Fruit fly (Drosophila melanogaster) whole organism, embryonic: ENCODE data around the gene Rbfox1.

Source experiments
- Aef1 ChIP-seq: fragments of 200-800 bp; sonication (Bioruptor generic); IDR thresholded peaks from 3 replicates; pipeline ENCODE4 v1.3.6; 2022; ENCODE audit warnings: missing biosample characterization, missing genetic modification characterization
- Atf-2 ChIP-seq: fragments of 200-800 bp; sonication (Bioruptor generic); optimal IDR thresholded peaks from 2 replicates; lab custom pipeline; 2016; ENCODE audit warnings: missing biosample characterization, missing genetic modification characterization
- CG10321 ChIP-seq: fragments of 200-800 bp; sonication (Bioruptor generic); IDR thresholded peaks from 2 replicates; pipeline ENCODE4 v1.3.6; 2022; ENCODE audit warnings: missing biosample characterization, missing genetic modification characterization
- CG11504 ChIP-seq: fragments of 200-800 bp; sonication (Bioruptor generic); optimal IDR thresholded peaks from 3 replicates; lab custom pipeline; 2019; ENCODE audit warnings: missing biosample characterization, mild to moderate bottlenecking, missing genetic modification characterization, moderate library complexity
- CG12104 ChIP-seq: fragments of 200-800 bp; sonication (Bioruptor generic); optimal IDR thresholded peaks from 3 replicates; lab custom pipeline; 2016; ENCODE audit warnings: missing biosample characterization, missing genetic modification characterization
- CG13424 ChIP-seq: fragments of 200-800 bp; sonication (Bioruptor generic); optimal IDR thresholded peaks from 2 replicates; lab custom pipeline; 2019; ENCODE audit warnings: missing biosample characterization, mild to moderate bottlenecking, missing genetic modification characterization, moderate library complexity
- CG13894 ChIP-seq: fragments of 200-800 bp; sonication (Bioruptor generic); optimal IDR thresholded peaks from 3 replicates; lab custom pipeline; 2018; ENCODE audit warnings: missing biosample characterization, mild to moderate bottlenecking, missing genetic modification characterization, moderate library complexity
- CG1647 ChIP-seq: fragments of 200-800 bp; sonication (Bioruptor generic); optimal IDR thresholded peaks from 3 replicates; lab custom pipeline; 2016; ENCODE audit warnings: missing biosample characterization, missing genetic modification characterization
- CG17829 ChIP-seq: fragments of 200-800 bp; optimal IDR thresholded peaks from 2 replicates; lab custom pipeline; 2019; ENCODE audit warnings: missing biosample characterization, mild to moderate bottlenecking, missing genetic modification characterization, moderate library complexity
- CG18599 ChIP-seq: fragments of 200-800 bp; sonication (Bioruptor generic); optimal IDR thresholded peaks from 3 replicates; lab custom pipeline; 2017; ENCODE audit warnings: missing biosample characterization, missing genetic modification characterization, mild to moderate bottlenecking, moderate library complexity, missing genetic modification reagents
- CG2678 ChIP-seq: fragments of 200-800 bp; sonication (Bioruptor generic); optimal IDR thresholded peaks from 3 replicates; lab custom pipeline; 2019; ENCODE audit warnings: missing biosample characterization, mild to moderate bottlenecking, missing genetic modification characterization, moderate library complexity
- CG3281 ChIP-seq: fragments of 200-800 bp; sonication (Bioruptor generic); optimal IDR thresholded peaks from 3 replicates; lab custom pipeline; 2017; ENCODE audit warnings: missing biosample characterization, mild to moderate bottlenecking, missing genetic modification characterization
- CG33213 ChIP-seq: fragments of 200-800 bp; sonication (Bioruptor generic); optimal IDR thresholded peaks from 3 replicates; lab custom pipeline; 2016; ENCODE audit warnings: missing biosample characterization, missing genetic modification characterization
- CG42726 ChIP-seq: fragments of 200-800 bp; sonication (Bioruptor generic); IDR thresholded peaks from 2 replicates; pipeline ENCODE4 v1.3.6; 2022; ENCODE audit warnings: missing biosample characterization, missing genetic modification characterization; ENCODE audit not compliant: partially characterized antibody
- CG6813 ChIP-seq: fragments of 200-800 bp; sonication (Bioruptor generic); optimal IDR thresholded peaks from 2 replicates; lab custom pipeline; 2017; ENCODE audit warnings: missing biosample characterization, missing genetic modification characterization, mild to moderate bottlenecking, moderate library complexity, missing genetic modification reagents
- CG7556 ChIP-seq: fragments of 200-800 bp; sonication (Bioruptor generic); optimal IDR thresholded peaks from 2 replicates; lab custom pipeline; 2017; ENCODE audit warnings: missing biosample characterization, mild to moderate bottlenecking, missing genetic modification characterization
- CG7839 ChIP-seq: fragments of 200-800 bp; sonication (Bioruptor generic); optimal IDR thresholded peaks from 3 replicates; lab custom pipeline; 2018; ENCODE audit warnings: missing biosample characterization, mild to moderate bottlenecking, missing genetic modification characterization, moderate library complexity
- Fer1 ChIP-seq: fragments of 200-800 bp; sonication (Bioruptor generic); optimal IDR thresholded peaks from 2 replicates; lab custom pipeline; 2017; ENCODE audit warnings: missing biosample characterization, mild to moderate bottlenecking, missing genetic modification characterization
- HHEX ChIP-seq: fragments of 200-800 bp; sonication (Bioruptor generic); optimal IDR thresholded peaks from 3 replicates; lab custom pipeline; 2017; ENCODE audit warnings: missing biosample characterization, mild to moderate bottlenecking, missing genetic modification characterization, missing genetic modification reagents
- HLH54F ChIP-seq: fragments of 200-800 bp; sonication (Bioruptor generic); optimal IDR thresholded peaks from 3 replicates; lab custom pipeline; 2016; ENCODE audit warnings: missing biosample characterization, missing genetic modification characterization
- Hr51 ChIP-seq, 2 experiments: fragments of 200-800 bp; sonication (Bioruptor generic); optimal IDR thresholded peaks; 2 replicates in 1 of 2; 3 replicates in 1 of 2; lab custom pipeline; 2016 to 2018; ENCODE audit warnings: missing biosample characterization in 2 of 2, missing genetic modification characterization in 2 of 2, mild to moderate bottlenecking in 1 of 2, moderate library complexity in 1 of 2
- Lhr ChIP-seq: fragments of 200-800 bp; sonication (Bioruptor generic); optimal IDR thresholded peaks from 3 replicates; lab custom pipeline; 2017; ENCODE audit warnings: mild to moderate bottlenecking, missing biosample characterization, missing genetic modification reagents, missing genetic modification characterization
- Meics ChIP-seq: fragments of 200-800 bp; sonication (Bioruptor generic); optimal IDR thresholded peaks from 2 replicates; lab custom pipeline; 2017; ENCODE audit warnings: missing biosample characterization, mild to moderate bottlenecking, missing genetic modification characterization
- PHDP ChIP-seq: fragments of 200-800 bp; sonication (Bioruptor generic); optimal IDR thresholded peaks from 3 replicates; lab custom pipeline; 2018; ENCODE audit warnings: missing biosample characterization, mild to moderate bottlenecking, missing genetic modification characterization, moderate library complexity
- Sox102F ChIP-seq: fragments of 200-800 bp; sonication (Bioruptor generic); optimal IDR thresholded peaks from 2 replicates; lab custom pipeline; 2018; ENCODE audit warnings: missing biosample characterization, mild to moderate bottlenecking, missing genetic modification characterization, moderate library complexity
- cwo ChIP-seq: fragments of 200-800 bp; sonication (Bioruptor generic); optimal IDR thresholded peaks from 3 replicates; lab custom pipeline; 2017; ENCODE audit warnings: missing biosample characterization, missing genetic modification characterization, mild to moderate bottlenecking, moderate library complexity, missing genetic modification reagents
- da ChIP-seq: fragments of 200-800 bp; sonication (Bioruptor generic); optimal IDR thresholded peaks from 2 replicates; lab custom pipeline; 2016; ENCODE audit warnings: missing biosample characterization, missing genetic modification characterization
- dmrt99B ChIP-seq: fragments of 200-800 bp; sonication (Bioruptor generic); optimal IDR thresholded peaks from 2 replicates; lab custom pipeline; 2018; ENCODE audit warnings: missing biosample characterization, mild to moderate bottlenecking, missing genetic modification characterization, moderate library complexity
- dysf ChIP-seq: fragments of 200-800 bp; sonication (Bioruptor generic); IDR thresholded peaks from 3 replicates; pipeline ENCODE4 v1.3.6; 2022; ENCODE audit warnings: missing biosample characterization, missing genetic modification characterization
- esg ChIP-seq: fragments of 200-800 bp; sonication (Bioruptor generic); conservative IDR thresholded peaks from 2 replicates; pipeline ENCODE4 v1.3.6; 2022; ENCODE audit warnings: missing biosample characterization, missing genetic modification characterization
- gem ChIP-seq: fragments of 200-800 bp; sonication (Bioruptor generic); optimal IDR thresholded peaks from 2 replicates; lab custom pipeline; 2019; ENCODE audit warnings: missing biosample characterization, mild to moderate bottlenecking, missing genetic modification characterization, moderate library complexity
- grau ChIP-seq: fragments of 200-800 bp; optimal IDR thresholded peaks from 3 replicates; lab custom pipeline; 2019; ENCODE audit warnings: missing biosample characterization, mild to moderate bottlenecking, missing genetic modification characterization, moderate library complexity
- hb ChIP-seq: fragments of 200-800 bp; sonication (Bioruptor generic); IDR thresholded peaks from 3 replicates; pipeline ENCODE4 v1.3.6; 2022; ENCODE audit warnings: missing biosample characterization, missing genetic modification characterization; ENCODE audit not compliant: partially characterized antibody
- ind ChIP-seq: fragments of 200-800 bp; sonication (Bioruptor generic); optimal IDR thresholded peaks from 3 replicates; lab custom pipeline; 2016; ENCODE audit warnings: missing biosample characterization, missing genetic modification characterization
- lab ChIP-seq: fragments of 200-800 bp; sonication (Bioruptor generic); optimal IDR thresholded peaks from 3 replicates; lab custom pipeline; 2017; ENCODE audit warnings: missing biosample characterization, missing genetic modification characterization, mild to moderate bottlenecking, moderate library complexity, missing genetic modification reagents
- pum ChIP-seq: fragments of 200-800 bp; sonication (Bioruptor generic); optimal IDR thresholded peaks from 2 replicates; lab custom pipeline; 2016; ENCODE audit warnings: missing biosample characterization, missing genetic modification characterization
- row ChIP-seq: fragments of 200-800 bp; sonication (Bioruptor generic); IDR thresholded peaks from 3 replicates; pipeline ENCODE4 v1.3.6; 2022; ENCODE audit warnings: missing biosample characterization, missing genetic modification characterization
- slbo ChIP-seq: fragments of 200-800 bp; sonication (Bioruptor generic); IDR thresholded peaks from 2 replicates; pipeline ENCODE4 v1.3.6; 2022; ENCODE audit warnings: missing biosample characterization, missing genetic modification characterization

Gene Rbfox1

dm6 chr3L:10490561-10490960, 9.3 kb downstream of the Rbfox1 start, which contains the start of gene S-Lap4 (continued):
- TF ChIP-seq HHEX (GFP tag; lab: Kevin White, UChicago): no peak
- TF ChIP-seq CG6813 (GFP tag; lab: Kevin White, UChicago): no peak
- no peak for TF ChIP-seq CG1647 (GFP tag; lab: Kevin White, UChicago)

dm6 chr3L:10495882-10496654, 14.9 kb downstream of the Rbfox1 start:
- peak in 1 of 2 experiments; percentile 15 for TF ChIP-seq Hr51 (GFP tag; optimal IDR thresholded peaks at IDR 0.05; lab: Kevin White, UChicago)
- peak; percentile 18 for TF ChIP-seq CG3281 (GFP tag; lab: Kevin White, UChicago)
- TF ChIP-seq lab (GFP tag; lab: Kevin White, UChicago): peak; percentile 49
- TF ChIP-seq PHDP (tag; lab: Kevin White, UChicago): peak; percentile 5
- TF ChIP-seq CG13894: peak; percentile 94
- peak; percentile 2 for TF ChIP-seq cwo (GFP tag; lab: Kevin White, UChicago)
- no peak for TF ChIP-seq Aef1 (GFP tag; lab: Robert Waterston, UW)
- TF ChIP-seq gem (tag; lab: Kevin White, UChicago): peak; percentile 40
- TF ChIP-seq Lhr (GFP tag; lab: Kevin White, UChicago): no peak
- no peak for TF ChIP-seq Atf-2 (GFP tag; lab: Kevin White, UChicago)
- TF ChIP-seq CG33213 (GFP tag; lab: Kevin White, UChicago): no peak
- TF ChIP-seq CG42726 (GFP tag; lab: Robert Waterston, UW): no peak
- no peak for TF ChIP-seq esg (GFP tag; lab: Robert Waterston, UW)
- TF ChIP-seq dysf (GFP tag; lab: Robert Waterston, UW): peak; percentile 22; the same call in 1 of the 3 replicates
- TF ChIP-seq Fer1: peak; percentile 32
- no peak for TF ChIP-seq CG12104 (GFP tag; lab: Kevin White, UChicago)
- peak; percentile 0 for TF ChIP-seq ind (GFP tag; lab: Kevin White, UChicago)
- no peak for TF ChIP-seq da
- TF ChIP-seq Sox102F (GFP tag; lab: Kevin White, UChicago): peak; percentile 13
- TF ChIP-seq dmrt99B: peak; percentile 33
- TF ChIP-seq CG7556 (GFP tag; lab: Kevin White, UChicago): peak; percentile 51
- peak; percentile 28; the same call in 1 of the 2 replicates for TF ChIP-seq slbo (GFP tag; lab: Robert Waterston, UW)
- no peak for TF ChIP-seq CG17829 (tag; lab: Kevin White, UChicago)
- no peak for TF ChIP-seq hb
- peak; percentile 21 for TF ChIP-seq CG7839 (tag; lab: Kevin White, UChicago)
- TF ChIP-seq Meics (GFP tag; lab: Kevin White, UChicago): peak; percentile 34
- peak; percentile 37 for TF ChIP-seq CG11504
- peak; percentile 47; the same call in 2 of the 3 replicates for TF ChIP-seq row (GFP tag; lab: Robert Waterston, UW)
- TF ChIP-seq grau (tag; lab: Kevin White, UChicago): peak; percentile 36
- no peak for TF ChIP-seq pum (GFP tag; lab: Kevin White, UChicago)
- peak; percentile 40 for TF ChIP-seq CG2678
- peak; percentile 26 for TF ChIP-seq CG13424 (tag; lab: Kevin White, UChicago)
- no peak for TF ChIP-seq CG10321 (GFP tag; lab: Robert Waterston, UW)
- peak; percentile 68 for TF ChIP-seq CG18599 (GFP tag; lab: Kevin White, UChicago)
- TF ChIP-seq HLH54F (GFP tag; lab: Kevin White, UChicago): no peak
- TF ChIP-seq, all 482 proteins: peak for 22
